Worm (Caenorhabditis elegans) whole organism, L4 larva: Measurements from ENCODE around the gene R04B3.3.

Experiments
- F26F4.8 ChIP-seq: fragments of 200-800 bp; sonication (Bioruptor generic); conservative IDR thresholded peaks from 2 replicates; pipeline ENCODE4 v1.3.6; 2022; ENCODE audit warnings: missing genetic modification characterization, missing compliant biosample characterization
- Y48G9A.11 ChIP-seq: fragments of 200-800 bp; sonication (Bioruptor generic); IDR thresholded peaks from 2 replicates; pipeline ENCODE4 v1.3.6; 2022; ENCODE audit warnings: missing genetic modification reagents, missing genetic modification characterization, missing compliant biosample characterization
- Y5F2A.4 ChIP-seq: fragments of 200-800 bp; sonication (Bioruptor generic); optimal IDR thresholded peaks from 2 replicates; lab custom pipeline; 2018; ENCODE audit warnings: mild to moderate bottlenecking, missing genetic modification characterization, missing compliant biosample characterization
- ZK546.5 ChIP-seq, 2 experiments: sonication (generic microtip); optimal IDR thresholded peaks; 2 replicates each; lab custom pipeline; 2017; ENCODE audit warnings: missing biosample characterization in 2 of 2, missing genetic modification characterization in 2 of 2
- aha-1 ChIP-seq: fragments of 150-350 bp; peaks from one replicate; lab custom pipeline; 2014; ENCODE audit warnings: missing biosample characterization, missing genetic modification characterization
- ceh-20 ChIP-seq: fragments of 200-800 bp; sonication (Bioruptor generic); IDR thresholded peaks from 2 replicates; pipeline ENCODE4 v1.3.6; 2022; ENCODE audit warnings: missing genetic modification reagents, missing genetic modification characterization, missing compliant biosample characterization
- ceh-62 ChIP-seq: sonication (generic microtip); optimal IDR thresholded peaks from 2 replicates; lab custom pipeline; 2017; ENCODE audit warnings: missing biosample characterization, missing genetic modification characterization
- ctbp-1 ChIP-seq: fragments of 200-800 bp; sonication (Bioruptor generic); IDR thresholded peaks from 2 replicates; pipeline ENCODE4 v1.3.6; 2022; ENCODE audit warnings: missing genetic modification reagents, missing genetic modification characterization, missing compliant biosample characterization
- daf-16 ChIP-seq, 3 experiments: sonication (generic microtip); optimal IDR thresholded peaks; 2 replicates each; lab custom pipeline; 2016 to 2017; ENCODE audit warnings: missing genetic modification characterization in 3 of 3, missing genetic modification reagents in 3 of 3, mild to moderate bottlenecking in 2 of 3, missing compliant biosample characterization in 2 of 3, missing biosample characterization in 1 of 3, moderate library complexity in 1 of 3
- daf-8 ChIP-seq: fragments of 200-800 bp; sonication (Bioruptor generic); IDR thresholded peaks from 2 replicates; pipeline ENCODE4 v1.3.6; 2022; ENCODE audit warnings: missing genetic modification characterization, missing compliant biosample characterization
- dmd-6 ChIP-seq: fragments of 200-800 bp; sonication (Bioruptor generic); IDR thresholded peaks from 2 replicates; pipeline ENCODE4 v1.3.6; 2022; ENCODE audit warnings: missing genetic modification reagents, missing genetic modification characterization, missing compliant biosample characterization
- dmd-8 ChIP-seq: fragments of 200-800 bp; sonication (Bioruptor generic); IDR thresholded peaks from 2 replicates; pipeline ENCODE4 v1.3.6; 2022; ENCODE audit warnings: missing genetic modification characterization, missing compliant biosample characterization
- dve-1 ChIP-seq: sonication (generic microtip); optimal IDR thresholded peaks from 2 replicates; lab custom pipeline; 2017; ENCODE audit warnings: antibody characterized with exemption, mild to moderate bottlenecking, missing genetic modification characterization, missing compliant biosample characterization; ENCODE audit not compliant: insufficient read depth
- egl-27 ChIP-seq: sonication (generic microtip); optimal IDR thresholded peaks from 3 replicates; lab custom pipeline; 2017; ENCODE audit warnings: missing biosample characterization, missing genetic modification reagents, missing genetic modification characterization
- fkh-10 ChIP-seq: fragments of 150-350 bp; optimal IDR thresholded peaks from 2 replicates; lab custom pipeline; 2014; ENCODE audit warnings: missing biosample characterization, missing genetic modification reagents, missing genetic modification characterization
- fos-1 ChIP-seq: fragments of 150-350 bp; optimal IDR thresholded peaks from 2 replicates; lab custom pipeline; 2014; ENCODE audit warnings: missing biosample characterization, missing genetic modification characterization
- hif-1 ChIP-seq, 2 experiments: sonication (generic microtip); optimal IDR thresholded peaks; 2 replicates each; lab custom pipeline; 2016 to 2017; ENCODE audit warnings: missing compliant biosample characterization in 2 of 2, missing genetic modification characterization in 2 of 2, missing genetic modification reagents in 2 of 2, missing genotype in 2 of 2, mild to moderate bottlenecking in 1 of 2
- hlh-11 ChIP-seq: fragments of 200-800 bp; sonication (Bioruptor generic); optimal IDR thresholded peaks from 2 replicates; lab custom pipeline; 2018; ENCODE audit warnings: mild to moderate bottlenecking, missing genetic modification characterization, missing compliant biosample characterization
- hlh-30 ChIP-seq: sonication (generic microtip); optimal IDR thresholded peaks from 2 replicates; lab custom pipeline; 2017; ENCODE audit warnings: antibody characterized with exemption, mild to moderate bottlenecking, missing genetic modification characterization, missing compliant biosample characterization; ENCODE audit not compliant: insufficient read depth
- hmg-1.1 ChIP-seq: fragments of 200-800 bp; sonication (Bioruptor generic); IDR thresholded peaks from 2 replicates; pipeline ENCODE4 v1.3.6; 2022; ENCODE audit warnings: missing genetic modification reagents, missing genetic modification characterization, missing compliant biosample characterization
- lim-7 ChIP-seq: fragments of 200-800 bp; sonication (Bioruptor generic); IDR thresholded peaks from 2 replicates; pipeline ENCODE4 v1.3.6; 2022; ENCODE audit warnings: missing genetic modification characterization, missing compliant biosample characterization
- lin-13 ChIP-seq: fragments of 150-350 bp; optimal IDR thresholded peaks from 2 replicates; lab custom pipeline; 2014; ENCODE audit warnings: missing biosample characterization, missing genetic modification reagents, missing genetic modification characterization
- lin-15B ChIP-seq: fragments of 150-350 bp; sonication (generic microtip); optimal IDR thresholded peaks from 3 replicates; lab custom pipeline; 2014; ENCODE audit warnings: missing biosample characterization, missing genetic modification characterization
- lin-29 ChIP-seq: fragments of 200-800 bp; sonication (Bioruptor generic); IDR thresholded peaks from 2 replicates; pipeline ENCODE4 v1.3.6; 2022; ENCODE audit warnings: missing genetic modification reagents, missing genetic modification characterization, missing compliant biosample characterization
- lin-38 ChIP-seq: fragments of 200-800 bp; sonication (Bioruptor generic); IDR thresholded peaks from 2 replicates; pipeline ENCODE4 v1.3.6; 2022; ENCODE audit warnings: missing genetic modification reagents, missing genetic modification characterization, missing compliant biosample characterization
- lir-3 ChIP-seq: sonication (generic microtip); optimal IDR thresholded peaks from 2 replicates; lab custom pipeline; 2016; ENCODE audit warnings: mild to moderate bottlenecking, missing genetic modification characterization, missing compliant biosample characterization
- lsy-2 ChIP-seq, 2 experiments: fragments of 150-350 bp in 1 of 2; sonication (generic microtip) in 1 of 2; optimal IDR thresholded peaks; 2 replicates each; lab custom pipeline; 2014 to 2017; ENCODE audit warnings: missing biosample characterization in 2 of 2, missing genetic modification characterization in 2 of 2
- mdl-1 ChIP-seq, 2 experiments: fragments of 150-350 bp in 1 of 2; sonication (generic microtip) in 1 of 2; optimal IDR thresholded peaks; 2 replicates each; lab custom pipeline; 2014 to 2017; ENCODE audit warnings: missing biosample characterization in 2 of 2, missing genetic modification characterization in 2 of 2
- nhr-25 ChIP-seq: sonication (generic microtip); optimal IDR thresholded peaks from 2 replicates; lab custom pipeline; 2017; ENCODE audit warnings: missing genetic modification characterization, mild to moderate bottlenecking, missing compliant biosample characterization, antibody characterized with exemption, moderate library complexity, borderline replicate concordance; ENCODE audit not compliant: insufficient read depth
- nhr-28 ChIP-seq: fragments of 150-350 bp; optimal IDR thresholded peaks from 2 replicates; lab custom pipeline; 2014; ENCODE audit warnings: missing biosample characterization, missing genetic modification characterization
- nhr-48 ChIP-seq: sonication (generic microtip); optimal IDR thresholded peaks from 2 replicates; lab custom pipeline; 2016; ENCODE audit warnings: mild to moderate bottlenecking, missing genetic modification characterization, missing compliant biosample characterization
- nhr-6 ChIP-seq: fragments of 150-350 bp; optimal IDR thresholded peaks from 2 replicates; lab custom pipeline; 2014; ENCODE audit warnings: missing biosample characterization, missing genetic modification characterization
- nhr-76 ChIP-seq: fragments of 150-350 bp; optimal IDR thresholded peaks from 2 replicates; lab custom pipeline; 2014; ENCODE audit warnings: missing biosample characterization, missing genetic modification characterization
- nhr-77 ChIP-seq: fragments of 150-350 bp; optimal IDR thresholded peaks from 2 replicates; lab custom pipeline; 2014; ENCODE audit warnings: missing biosample characterization, missing genetic modification characterization
- pqm-1 ChIP-seq: sonication (generic microtip); optimal IDR thresholded peaks from 2 replicates; lab custom pipeline; 2017; ENCODE audit warnings: missing biosample characterization, missing genetic modification characterization
- rbr-2 ChIP-seq: sonication (generic microtip); optimal IDR thresholded peaks from 2 replicates; lab custom pipeline; 2016; ENCODE audit warnings: missing genotype, missing genetic modification characterization, missing compliant biosample characterization
- saeg-2 ChIP-seq: fragments of 200-800 bp; sonication (Bioruptor generic); IDR thresholded peaks from 2 replicates; pipeline ENCODE4 v1.3.6; 2022; ENCODE audit warnings: missing genetic modification reagents, missing genetic modification characterization, missing compliant biosample characterization
- set-16 ChIP-seq: fragments of 200-800 bp; sonication (Bioruptor generic); IDR thresholded peaks from 2 replicates; pipeline ENCODE4 v1.3.6; 2022; ENCODE audit warnings: missing genetic modification reagents, missing genetic modification characterization, missing compliant biosample characterization
- skn-1 ChIP-seq: fragments of 150-350 bp; optimal IDR thresholded peaks from 2 replicates; lab custom pipeline; 2014; ENCODE audit warnings: missing biosample characterization, missing genetic modification characterization
- snpc-4 ChIP-seq: fragments of 150-350 bp; optimal IDR thresholded peaks from 2 replicates; lab custom pipeline; 2014; ENCODE audit warnings: missing biosample characterization, missing genetic modification characterization
- spr-1 ChIP-seq: sonication (generic microtip); optimal IDR thresholded peaks from 2 replicates; lab custom pipeline; 2016; ENCODE audit warnings: mild to moderate bottlenecking, missing genetic modification characterization, missing compliant biosample characterization
- zfp-3 ChIP-seq: fragments of 200-800 bp; sonication (Bioruptor generic); conservative IDR thresholded peaks from 2 replicates; pipeline ENCODE4 v1.3.6; 2022; ENCODE audit warnings: missing genetic modification reagents, missing genetic modification characterization, missing compliant biosample characterization
- ztf-7 ChIP-seq: fragments of 150-350 bp; optimal IDR thresholded peaks from 2 replicates; lab custom pipeline; 2014; ENCODE audit warnings: missing biosample characterization, missing genetic modification characterization

The R04B3.3 gene

DNA sequence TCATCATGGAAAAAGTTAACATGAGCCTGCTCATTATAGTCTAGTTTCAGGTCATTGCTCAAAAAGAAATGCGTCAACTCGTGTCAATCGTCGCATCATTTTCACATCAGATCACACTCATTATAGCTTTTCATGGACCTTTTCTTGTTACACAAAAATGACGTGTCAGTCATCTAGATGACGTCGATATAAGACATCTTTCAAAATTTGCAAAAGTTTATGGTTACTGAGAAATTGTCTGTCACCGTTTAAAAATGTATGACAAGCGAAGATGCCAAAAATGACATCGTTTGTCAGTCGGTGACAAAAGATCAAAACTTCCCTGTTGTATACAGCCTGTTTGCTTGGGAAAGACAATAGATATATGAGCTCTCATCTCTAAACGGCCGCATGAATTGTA, 34.6 kb downstream of the R04B3.3 start:
- TF ChIP-seq aha-1 (tag; lab: Kevin White, UChicago), result peak; percentile 88
- TF ChIP-seq hlh-11 (tag; lab: Kevin White, UChicago), result no peak

DNA sequence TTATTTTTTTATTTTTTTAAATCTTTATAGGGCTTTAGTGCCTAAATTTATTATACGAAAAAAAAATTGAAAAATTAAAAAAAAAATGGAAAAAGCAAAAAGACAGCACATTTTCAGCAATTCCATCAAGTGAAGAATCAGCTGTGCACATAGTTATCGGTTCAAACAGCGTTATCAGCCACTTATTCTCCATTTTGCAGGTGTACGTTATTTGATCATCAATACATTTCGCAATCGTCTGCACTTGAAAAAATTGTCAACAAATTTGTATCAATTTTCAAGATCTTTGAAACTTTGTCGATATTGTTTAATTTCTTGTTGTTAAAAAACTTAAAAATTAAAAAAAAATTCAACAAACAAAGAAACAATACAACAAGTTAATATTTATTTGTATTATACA, 36.0 kb downstream of the R04B3.3 start:
- no peak for TF ChIP-seq daf-8
- no peak for TF ChIP-seq spr-1 (tag; lab: Kevin White, UChicago)
- TF ChIP-seq nhr-6 (tag; lab: Kevin White, UChicago), result peak; percentile 4
- TF ChIP-seq nhr-25 (tag; lab: Kevin White, UChicago), result no peak
- no peak for TF ChIP-seq ZK546.5 (tag; optimal IDR thresholded peaks at IDR 0.05; lab: Kevin White, UChicago)
- no peak for TF ChIP-seq hif-1 (tag; optimal IDR thresholded peaks at IDR 0.05; lab: Kevin White, UChicago)
- no peak for TF ChIP-seq nhr-76 (tag; lab: Kevin White, UChicago)
- TF ChIP-seq nhr-28, result peak; percentile 64
- no peak for TF ChIP-seq zfp-3 (GFP tag; lab: Robert Waterston, UW)
- peak; percentile 67 for TF ChIP-seq pqm-1 (tag; lab: Kevin White, UChicago)
- TF ChIP-seq daf-16 (GFP tag; optimal IDR thresholded peaks at IDR 0.05; lab: Kevin White, UChicago), result no peak
- TF ChIP-seq daf-16 (tag; optimal IDR thresholded peaks at IDR 0.05; lab: Kevin White, UChicago), result peak; percentile 96
- peak; percentile 46 for TF ChIP-seq nhr-77
- TF ChIP-seq mdl-1 (tag; optimal IDR thresholded peaks at IDR 0.05; lab: Kevin White, UChicago), result no peak
- TF ChIP-seq ceh-62 (tag; lab: Kevin White, UChicago), result no peak
- no peak for TF ChIP-seq fkh-10
- TF ChIP-seq lin-29 (GFP tag; lab: Robert Waterston, UW), result no peak
- no peak for TF ChIP-seq lin-15B
- TF ChIP-seq egl-27 (tag; lab: Kevin White, UChicago), result no peak
- no peak for TF ChIP-seq set-16 (GFP tag; lab: Robert Waterston, UW)
- no peak for TF ChIP-seq fos-1 (tag; lab: Kevin White, UChicago)
- peak; percentile 59 for TF ChIP-seq dmd-6 (GFP tag; lab: Robert Waterston, UW)
- TF ChIP-seq lir-3, result no peak
- TF ChIP-seq saeg-2 (GFP tag; lab: Robert Waterston, UW), result no peak
- TF ChIP-seq hlh-11 (tag; lab: Kevin White, UChicago), result peak; percentile 74

DNA sequence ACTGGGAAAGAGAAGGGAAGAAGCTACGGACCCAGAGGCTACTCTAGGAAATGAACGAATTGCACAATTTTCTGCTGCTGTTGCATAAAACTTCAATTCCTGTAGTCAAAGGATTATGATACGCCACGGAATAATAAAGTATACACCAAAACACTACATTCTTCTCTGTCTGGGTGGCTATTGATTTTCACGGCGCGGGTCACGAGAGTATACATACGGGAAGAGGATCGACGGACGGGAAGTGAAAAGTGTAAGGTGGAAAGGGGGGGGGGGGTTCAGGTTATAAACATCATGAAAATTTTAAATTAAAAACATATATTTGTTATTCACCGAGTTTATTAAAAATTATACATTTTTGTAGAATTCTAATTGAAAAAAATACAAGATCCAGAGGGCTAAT, 36.5 kb downstream of the R04B3.3 start:
- TF ChIP-seq rbr-2 (tag; lab: Kevin White, UChicago) (no peak), Y5F2A.4 (GFP tag; lab: Kevin White, UChicago) (no peak), lsy-2 (tag; optimal IDR thresholded peaks at IDR 0.05; lab: Kevin White, UChicago) (no peak), hlh-30 (tag; lab: Kevin White, UChicago) (peak; percentile 41), ztf-7 (no peak)

DNA sequence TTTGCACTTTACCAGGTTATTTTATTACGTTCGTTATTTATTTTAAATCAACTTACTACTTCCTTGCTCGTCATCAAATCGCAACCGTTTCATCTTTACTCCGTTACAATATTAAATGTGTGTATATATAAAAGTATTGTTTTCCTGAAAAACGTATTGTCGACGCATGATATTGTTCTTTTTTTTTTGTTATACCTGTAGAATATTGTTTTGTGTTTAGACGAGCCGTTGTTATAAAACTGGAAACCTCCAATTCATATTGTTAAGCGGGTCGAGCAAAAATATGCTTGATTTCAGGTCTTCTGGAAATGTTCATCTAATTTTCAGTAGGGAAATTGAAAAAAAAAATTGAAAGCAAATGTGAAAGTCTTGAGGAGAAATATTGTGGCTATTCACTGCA, 36.9 kb downstream of the R04B3.3 start, which contains the start of gene gid-2:
gid-2 (minus strand) TSS at position 101 of the 400 bp plus-strand sequence.
- no peak for TF ChIP-seq skn-1 (tag; lab: Kevin White, UChicago)
- TF ChIP-seq lim-7 (GFP tag; lab: Robert Waterston, UW), result no peak

DNA sequence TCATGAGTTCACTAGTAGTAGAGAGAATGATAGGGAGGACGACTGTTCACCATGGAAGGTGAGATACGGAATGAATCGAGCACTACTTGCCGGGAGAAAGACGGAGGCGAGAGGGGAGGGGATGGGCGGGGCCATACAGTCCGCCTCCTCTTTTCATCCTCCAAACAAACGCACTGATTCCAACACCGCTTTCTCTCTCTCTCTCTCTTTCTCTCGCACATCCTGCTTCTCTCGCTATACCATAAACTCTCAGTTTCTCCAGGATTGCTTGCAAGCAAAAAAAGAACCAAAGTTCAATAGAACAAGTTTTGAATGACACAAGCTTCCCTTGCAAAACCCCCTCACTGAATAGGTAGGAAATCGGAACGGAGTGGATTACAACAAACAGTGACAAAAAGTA, 40.4 kb downstream of the R04B3.3 start:
- TF ChIP-seq dmd-8 (GFP tag; lab: Robert Waterston, UW), result 0 out of 2 replicates have a peak, but pooled peaks have one; percentile 39
- TF ChIP-seq snpc-4 (tag; lab: Kevin White, UChicago), result no peak
- TF ChIP-seq rbr-2 (tag; lab: Kevin White, UChicago), result no peak
- TF ChIP-seq set-16 (GFP tag; lab: Robert Waterston, UW), result peak; percentile 35; the same call in 1 of the 2 replicates
- TF ChIP-seq lin-29 (GFP tag; lab: Robert Waterston, UW), result no peak
- no peak for TF ChIP-seq lin-15B
- TF ChIP-seq hmg-1.1 (GFP tag; lab: Robert Waterston, UW), result 0 out of 2 replicates have a peak, but pooled peaks have one; percentile 9
- no peak for TF ChIP-seq Y48G9A.11 (GFP tag; lab: Robert Waterston, UW)
- TF ChIP-seq dve-1 (tag; lab: Kevin White, UChicago), result peak; percentile 14
- no peak for TF ChIP-seq lin-38
- TF ChIP-seq dmd-6 (GFP tag; lab: Robert Waterston, UW), result peak; percentile 60
- TF ChIP-seq ceh-20 (GFP tag; lab: Robert Waterston, UW), result no peak
- no peak for TF ChIP-seq nhr-6 (tag; lab: Kevin White, UChicago)
- no peak for TF ChIP-seq F26F4.8
- peak; percentile 35 for TF ChIP-seq hlh-11 (tag; lab: Kevin White, UChicago)
- TF ChIP-seq hlh-30 (tag; lab: Kevin White, UChicago), result no peak
- no peak for TF ChIP-seq ctbp-1
- TF ChIP-seq nhr-48 (tag; lab: Kevin White, UChicago), result peak; percentile 29
- TF ChIP-seq lin-13 (GFP tag; lab: Kevin White, UChicago), result peak; percentile 19
- TF ChIP-seq, all 104 proteins: peak for 8
